Fruit fly (Drosophila melanogaster): ENCODE measurements around the gene Tm2.
A peak's percentile ranks its signal among the peaks of the same experiment; 100 is the strongest.

The Tm2 gene

dm6 chr3R:15280619-15281334 is 29.2 kb upstream of the Tm2 start:
- TF ChIP-seq en (GFP tag; optimal IDR thresholded peaks at IDR 0.05) (no peak), CG12659 (GFP tag; optimal IDR thresholded peaks at IDR 0.05) (peak; percentile 71), Trl (optimal IDR thresholded peaks at IDR 0.05) (peak; percentile 34 to 68), Trl (GFP tag; optimal IDR thresholded peaks at IDR 0.05) (no peak), CG9727 (GFP tag; optimal IDR thresholded peaks at IDR 0.05) (peak; percentile 87), gro (GFP tag; optimal IDR thresholded peaks at IDR 0.05) (no peak), jing (GFP tag; optimal IDR thresholded peaks at IDR 0.05) (no peak), Usf (GFP tag; optimal IDR thresholded peaks at IDR 0.05) (peak; percentile 59), CG10979 (tag; optimal IDR thresholded peaks at IDR 0.05) (peak; percentile 87), CG11247 (GFP tag; IDR thresholded peaks at IDR 0.05) (no peak), tll (GFP tag; optimal IDR thresholded peaks at IDR 0.05) (peak in 1 of 2 experiments; percentile 13), CG1832 (GFP tag; optimal IDR thresholded peaks at IDR 0.05) (no peak), zfh1 (GFP tag; IDR thresholded peaks at IDR 0.05) (0 out of 3 replicates have a peak, but pooled peaks have one; percentile 46), Lpt (GFP tag; optimal IDR thresholded peaks at IDR 0.05) (no peak), CG10321 (GFP tag; IDR thresholded peaks at IDR 0.05) (0 out of 2 replicates have a peak, but pooled peaks have one; percentile 6), gt (GFP tag; IDR thresholded peaks at IDR 0.05) (no peak), Rx (GFP tag; IDR thresholded peaks at IDR 0.05) (no peak), p53 (GFP tag; optimal IDR thresholded peaks at IDR 0.05) (no peak), CG4424 (GFP tag; optimal IDR thresholded peaks at IDR 0.05) (peak; percentile 79), toy (GFP tag; IDR thresholded peaks at IDR 0.05) (no peak), CG9817 (tag; optimal IDR thresholded peaks at IDR 0.05) (peak; percentile 40), sr (GFP tag; IDR thresholded peaks at IDR 0.05) (no peak), CG7928 (GFP tag; optimal IDR thresholded peaks at IDR 0.05) (no peak), chinmo (GFP tag; IDR thresholded peaks at IDR 0.05; ENCODE audit: partially characterized antibody) (no peak), Neu2 (GFP tag; optimal IDR thresholded peaks at IDR 0.05; ENCODE audit: borderline replicate concordance) (no peak), CG16863 (GFP tag; optimal IDR thresholded peaks at IDR 0.05) (no peak), CG2678 (tag; optimal IDR thresholded peaks at IDR 0.05) (peak; percentile 87), D19A (tag; optimal IDR thresholded peaks at IDR 0.05) (peak; percentile 73), PHDP (tag; optimal IDR thresholded peaks at IDR 0.05) (peak; percentile 56), Bteb2 (GFP tag; optimal IDR thresholded peaks at IDR 0.05) (peak; percentile 29), E2f2 (GFP tag; IDR thresholded peaks at IDR 0.05) (peak; percentile 38; the same call in 1 of the 2 replicates), Ssrp (tag; optimal IDR thresholded peaks at IDR 0.05) (peak; percentile 83), CG3407 (GFP tag; optimal IDR thresholded peaks at IDR 0.05) (peak; percentile 57), ftz-f1 (GFP tag; optimal IDR thresholded peaks at IDR 0.05) (no peak), CG18262 (tag; optimal IDR thresholded peaks at IDR 0.05) (peak; percentile 92), CG11456 (GFP tag; IDR thresholded peaks at IDR 0.05) (no peak), az2 (GFP tag; optimal IDR thresholded peaks at IDR 0.05) (peak; percentile 79), Bdp1 (GFP tag; optimal IDR thresholded peaks at IDR 0.05) (peak; percentile 6), hbn (GFP tag; IDR thresholded peaks at IDR 0.05; ENCODE audit: partially characterized antibody) (no peak), dm (GFP tag; optimal IDR thresholded peaks at IDR 0.05) (no peak), klu (GFP tag; IDR thresholded peaks at IDR 0.05) (no peak), CG34422 (GFP tag; IDR thresholded peaks at IDR 0.05) (0 out of 3 replicates have a peak, but pooled peaks have one; percentile 23), CG4328 (GFP tag; optimal IDR thresholded peaks at IDR 0.05) (peak; percentile 59), slou (GFP tag; optimal IDR thresholded peaks at IDR 0.05) (no peak), kay (GFP tag; optimal IDR thresholded peaks at IDR 0.05) (peak; percentile 19), cwo (GFP tag; optimal IDR thresholded peaks at IDR 0.05) (peak; percentile 27), Dp (GFP tag; optimal IDR thresholded peaks at IDR 0.05) (no peak), CG4730 (GFP tag; IDR thresholded peaks at IDR 0.05) (no peak), Ptx1 (GFP tag; IDR thresholded peaks at IDR 0.05) (peak; percentile 43; the same call in 1 of the 2 replicates)
